Fruit fly (Drosophila melanogaster) whole organism, embryonic: Measurements from ENCODE around the gene Zw.

Experiments used
- Adf1 ChIP-seq: fragments of 200-800 bp; sonication (Bioruptor generic); IDR thresholded peaks from 2 replicates; pipeline ENCODE4 v1.3.6; 2022; ENCODE audit warnings: missing biosample characterization, missing genetic modification characterization
- Antp ChIP-seq: fragments of 200-800 bp; sonication (Bioruptor generic); optimal IDR thresholded peaks from 3 replicates; lab custom pipeline; 2016; ENCODE audit warnings: missing biosample characterization, missing genetic modification characterization
- Atf6 ChIP-seq: fragments of 200-800 bp; sonication (Bioruptor generic); IDR thresholded peaks from 2 replicates; pipeline ENCODE4 v1.3.6; 2022; ENCODE audit warnings: missing biosample characterization, missing genetic modification characterization
- Bteb2 ChIP-seq: fragments of 200-800 bp; sonication (Bioruptor generic); optimal IDR thresholded peaks from 2 replicates; lab custom pipeline; 2016; ENCODE audit warnings: missing biosample characterization, missing genetic modification characterization
- CG10274 ChIP-seq: fragments of 200-800 bp; sonication (Bioruptor generic); optimal IDR thresholded peaks from 3 replicates; lab custom pipeline; 2017; ENCODE audit warnings: missing biosample characterization, mild to moderate bottlenecking, missing genetic modification characterization
- CG11398 ChIP-seq: fragments of 200-800 bp; sonication (Bioruptor generic); optimal IDR thresholded peaks from 2 replicates; lab custom pipeline; 2016; ENCODE audit warnings: missing biosample characterization, missing genetic modification characterization
- CG1233 ChIP-seq: fragments of 200-800 bp; sonication (Bioruptor generic); optimal IDR thresholded peaks from 4 replicates; lab custom pipeline; 2018; ENCODE audit warnings: missing biosample characterization, mild to moderate bottlenecking, missing genetic modification characterization
- CG12391 ChIP-seq: fragments of 200-800 bp; sonication (Bioruptor generic); optimal IDR thresholded peaks from 3 replicates; lab custom pipeline; 2018; ENCODE audit warnings: missing biosample characterization, mild to moderate bottlenecking, missing genetic modification characterization, moderate library complexity
- CG13287 ChIP-seq: fragments of 200-800 bp; sonication (Bioruptor generic); IDR thresholded peaks from 2 replicates; pipeline ENCODE4 v1.3.6; 2022; ENCODE audit warnings: missing biosample characterization, missing genetic modification characterization; ENCODE audit not compliant: partially characterized antibody
- CG13775 ChIP-seq: fragments of 200-800 bp; sonication (Bioruptor generic); optimal IDR thresholded peaks from 3 replicates; lab custom pipeline; 2017; ENCODE audit warnings: missing biosample characterization, mild to moderate bottlenecking, missing genetic modification characterization
- CG1529 ChIP-seq: fragments of 200-800 bp; sonication (Bioruptor generic); optimal IDR thresholded peaks from 3 replicates; lab custom pipeline; 2018; ENCODE audit warnings: missing biosample characterization, missing genetic modification characterization
- CG17385 ChIP-seq: fragments of 200-800 bp; sonication (Bioruptor generic); optimal IDR thresholded peaks from 3 replicates; lab custom pipeline; 2018; ENCODE audit warnings: missing biosample characterization, mild to moderate bottlenecking, missing genetic modification characterization
- CG17612 ChIP-seq: fragments of 200-800 bp; sonication (Bioruptor generic); IDR thresholded peaks from 2 replicates; pipeline ENCODE4 v1.3.6; 2022; ENCODE audit warnings: missing biosample characterization, missing genetic modification characterization
- CG7357 ChIP-seq: fragments of 200-800 bp; sonication (Bioruptor generic); IDR thresholded peaks from 3 replicates; pipeline ENCODE4 v1.3.6; 2022; ENCODE audit warnings: missing biosample characterization, missing genetic modification characterization
- CG7556 ChIP-seq: fragments of 200-800 bp; sonication (Bioruptor generic); optimal IDR thresholded peaks from 2 replicates; lab custom pipeline; 2017; ENCODE audit warnings: missing biosample characterization, mild to moderate bottlenecking, missing genetic modification characterization
- CG9215 ChIP-seq: fragments of 200-800 bp; sonication (Bioruptor generic); IDR thresholded peaks from 2 replicates; pipeline ENCODE4 v1.3.6; 2022; ENCODE audit warnings: missing biosample characterization, missing genetic modification characterization
- CG9932 ChIP-seq: fragments of 200-800 bp; sonication (Bioruptor generic); IDR thresholded peaks from 2 replicates; pipeline ENCODE4 v1.3.6; 2022; ENCODE audit warnings: missing biosample characterization, missing genetic modification characterization
- CkIIα-i1 ChIP-seq: fragments of 200-800 bp; sonication (Bioruptor generic); IDR thresholded peaks from 2 replicates; pipeline ENCODE4 v1.3.6; 2022; ENCODE audit warnings: missing biosample characterization, missing genetic modification characterization
- CrebB ChIP-seq: fragments of 200-800 bp; sonication (Bioruptor generic); optimal IDR thresholded peaks from 3 replicates; lab custom pipeline; 2018; ENCODE audit warnings: missing biosample characterization, mild to moderate bottlenecking, missing genetic modification characterization
- Hand ChIP-seq: fragments of 200-800 bp; sonication (Bioruptor generic); optimal IDR thresholded peaks from 2 replicates; lab custom pipeline; 2017; ENCODE audit warnings: mild to moderate bottlenecking, missing biosample characterization, missing genetic modification reagents, missing genetic modification characterization
- Hmr ChIP-seq: fragments of 200-800 bp; sonication (Bioruptor generic); optimal IDR thresholded peaks from 3 replicates; lab custom pipeline; 2017; ENCODE audit warnings: mild to moderate bottlenecking, missing biosample characterization, missing genetic modification reagents, missing genetic modification characterization
- Hr3 ChIP-seq: fragments of 200-800 bp; sonication (Bioruptor generic); optimal IDR thresholded peaks from 3 replicates; lab custom pipeline; 2016; ENCODE audit warnings: missing biosample characterization, missing genetic modification characterization
- Pdp1 ChIP-seq, 2 experiments: fragments of 200-800 bp; sonication (Bioruptor generic); optimal IDR thresholded peaks; 3 replicates each; lab custom pipeline; 2016; ENCODE audit warnings: missing biosample characterization in 2 of 2, missing genetic modification characterization in 2 of 2, mild to moderate bottlenecking in 1 of 2, moderate library complexity in 1 of 2
- Six4 ChIP-seq: fragments of 200-800 bp; sonication (Bioruptor generic); optimal IDR thresholded peaks from 2 replicates; lab custom pipeline; 2016; ENCODE audit warnings: missing biosample characterization, missing genetic modification characterization
- Spps ChIP-seq: fragments of 200-800 bp; sonication (Bioruptor generic); optimal IDR thresholded peaks from 2 replicates; lab custom pipeline; 2018; ENCODE audit warnings: missing biosample characterization, mild to moderate bottlenecking, missing genetic modification characterization
- bbx ChIP-seq: fragments of 200-800 bp; sonication (Bioruptor generic); IDR thresholded peaks from 2 replicates; pipeline ENCODE4 v1.3.6; 2022; ENCODE audit warnings: missing biosample characterization, missing genetic modification characterization; ENCODE audit not compliant: partially characterized antibody
- bsh ChIP-seq, 2 experiments: fragments of 200-800 bp; sonication (Bioruptor generic); optimal IDR thresholded peaks; 2 replicates each; lab custom pipeline; 2017 to 2018; ENCODE audit warnings: mild to moderate bottlenecking in 2 of 2, missing biosample characterization in 2 of 2, missing genetic modification characterization in 2 of 2, moderate library complexity in 1 of 2
- cas ChIP-seq: fragments of 200-800 bp; sonication (Bioruptor generic); IDR thresholded peaks from 2 replicates; pipeline ENCODE4 v1.3.6; 2022; ENCODE audit warnings: missing biosample characterization, missing genetic modification characterization
- dmrt99B ChIP-seq: fragments of 200-800 bp; sonication (Bioruptor generic); optimal IDR thresholded peaks from 2 replicates; lab custom pipeline; 2018; ENCODE audit warnings: missing biosample characterization, mild to moderate bottlenecking, missing genetic modification characterization, moderate library complexity
- exex ChIP-seq: fragments of 200-800 bp; sonication (Bioruptor generic); optimal IDR thresholded peaks from 4 replicates; lab custom pipeline; 2018; ENCODE audit warnings: missing biosample characterization, mild to moderate bottlenecking, missing genetic modification characterization, moderate library complexity
- gcm ChIP-seq: fragments of 200-800 bp; sonication (Bioruptor generic); optimal IDR thresholded peaks from 2 replicates; lab custom pipeline; 2019; ENCODE audit warnings: missing biosample characterization, mild to moderate bottlenecking, missing genetic modification characterization, moderate library complexity
- grau ChIP-seq: fragments of 200-800 bp; optimal IDR thresholded peaks from 3 replicates; lab custom pipeline; 2019; ENCODE audit warnings: missing biosample characterization, mild to moderate bottlenecking, missing genetic modification characterization, moderate library complexity
- kah ChIP-seq: fragments of 200-800 bp; sonication (Bioruptor generic); optimal IDR thresholded peaks from 2 replicates; lab custom pipeline; 2018; ENCODE audit warnings: missing biosample characterization, mild to moderate bottlenecking, missing genetic modification characterization
- kni ChIP-seq: fragments of 200-800 bp; sonication (Bioruptor generic); optimal IDR thresholded peaks from 3 replicates; lab custom pipeline; 2017; ENCODE audit warnings: mild to moderate bottlenecking, missing biosample characterization, missing genetic modification reagents, missing genetic modification characterization
- nerfin-2 ChIP-seq: fragments of 200-800 bp; sonication (Bioruptor generic); IDR thresholded peaks from 2 replicates; pipeline ENCODE4 v1.3.6; 2022; ENCODE audit warnings: missing biosample characterization, missing genetic modification characterization; ENCODE audit not compliant: partially characterized antibody
- nom ChIP-seq: fragments of 200-800 bp; sonication (Bioruptor generic); optimal IDR thresholded peaks from 2 replicates; lab custom pipeline; 2017; ENCODE audit warnings: missing biosample characterization, missing genetic modification characterization, mild to moderate bottlenecking, moderate library complexity, missing genetic modification reagents
- pan ChIP-seq, 4 experiments: fragments of >200 bp in 3 of 4; fragments of 200-800 bp in 1 of 4; sonication (Bioruptor generic) in 1 of 4; optimal IDR thresholded peaks in 3 of 4; IDR thresholded peaks in 1 of 4; 2 replicates each; pipeline versions ENCODE4 v1.3.6 to Lab custom; 2017 to 2022; ENCODE audit warnings: missing biosample characterization in 2 of 4, missing genetic modification characterization in 2 of 4, mixed read lengths in 1 of 4
- pros ChIP-seq: fragments of 200-800 bp; sonication (Bioruptor generic); optimal IDR thresholded peaks from 3 replicates; lab custom pipeline; 2019; ENCODE audit warnings: missing biosample characterization, mild to moderate bottlenecking, missing genetic modification characterization, moderate library complexity
- psq ChIP-seq: fragments of 200-800 bp; sonication (Bioruptor generic); optimal IDR thresholded peaks from 2 replicates; lab custom pipeline; 2017; ENCODE audit warnings: missing biosample characterization, missing genetic modification characterization
- sc ChIP-seq, 3 experiments: fragments of >200 bp in 2 of 3; fragments of 200-800 bp in 1 of 3; sonication (Bioruptor generic) in 1 of 3; optimal IDR thresholded peaks; 2 replicates in 2 of 3; 3 replicates in 1 of 3; lab custom pipeline; 2017; ENCODE audit warnings: mild to moderate bottlenecking in 1 of 3, missing biosample characterization in 1 of 3, missing genetic modification characterization in 1 of 3, missing genetic modification reagents in 1 of 3
- sd ChIP-seq: fragments of 200-800 bp; sonication (Bioruptor generic); optimal IDR thresholded peaks from 3 replicates; lab custom pipeline; 2018; ENCODE audit warnings: missing biosample characterization, mild to moderate bottlenecking, missing genetic modification characterization, moderate library complexity
- sob ChIP-seq: fragments of 200-800 bp; sonication (Bioruptor generic); IDR thresholded peaks from 2 replicates; pipeline ENCODE4 v1.3.6; 2022; ENCODE audit warnings: missing biosample characterization, missing genetic modification characterization
- ssp ChIP-seq: fragments of 200-800 bp; sonication (Bioruptor generic); IDR thresholded peaks from 2 replicates; pipeline ENCODE4 v1.3.6; 2022; ENCODE audit warnings: missing biosample characterization, missing genetic modification characterization
- stc ChIP-seq: fragments of 200-800 bp; sonication (Bioruptor generic); IDR thresholded peaks from 2 replicates; pipeline ENCODE4 v1.3.6; 2022; ENCODE audit warnings: missing biosample characterization, missing genetic modification characterization
- trem ChIP-seq: fragments of 200-800 bp; optimal IDR thresholded peaks from 3 replicates; lab custom pipeline; 2019; ENCODE audit warnings: missing biosample characterization, mild to moderate bottlenecking, missing genetic modification characterization, moderate library complexity
- wek ChIP-seq: fragments of 200-800 bp; sonication (Bioruptor generic); optimal IDR thresholded peaks from 3 replicates; lab custom pipeline; 2018; ENCODE audit warnings: missing biosample characterization, mild to moderate bottlenecking, missing genetic modification characterization, moderate library complexity
- yki ChIP-seq: fragments of >200 bp; optimal IDR thresholded peaks from 3 replicates; lab custom pipeline; 2018
- zen ChIP-seq: fragments of 200-800 bp; sonication (Bioruptor generic); optimal IDR thresholded peaks from 3 replicates; lab custom pipeline; 2018; ENCODE audit warnings: missing biosample characterization, mild to moderate bottlenecking, missing genetic modification characterization, moderate library complexity

The Zw gene

DNA sequence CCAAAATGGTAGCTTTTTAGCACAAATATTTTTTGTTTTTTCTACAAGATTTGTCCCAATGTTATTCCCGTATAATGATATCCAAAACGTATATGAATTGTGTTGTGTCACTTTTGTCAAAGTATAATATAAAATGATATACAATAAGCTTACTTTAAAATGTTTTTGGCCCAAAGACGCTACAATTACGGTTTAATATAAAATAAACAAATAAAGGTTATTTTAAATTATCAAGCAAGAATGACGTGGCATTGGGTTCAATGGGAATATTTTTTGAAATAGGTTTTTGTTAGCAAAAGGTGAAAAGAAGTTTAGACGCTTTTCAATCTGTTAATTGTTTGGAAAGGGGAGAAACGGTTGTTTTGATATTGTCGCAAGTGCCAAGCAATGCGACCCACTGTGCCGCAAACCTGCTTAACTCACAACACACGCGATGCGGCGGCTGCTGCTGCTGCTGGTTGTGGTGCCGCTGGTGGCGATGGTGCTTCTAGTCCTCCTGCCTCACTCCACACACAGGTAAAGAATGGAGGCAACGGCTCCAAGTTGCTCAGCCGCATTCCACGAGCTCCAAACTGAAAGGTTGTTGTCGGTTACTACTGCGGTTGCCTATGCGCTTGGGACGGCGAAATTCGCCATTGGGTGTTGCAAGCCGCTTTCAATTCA lies 3.7 kb upstream of the Zw start (continued):
- TF ChIP-seq wek (GFP tag; lab: Kevin White, UChicago) (no peak), Atf6 (GFP tag; lab: Robert Waterston, UW) (no peak), cas (GFP tag; lab: Robert Waterston, UW) (no peak), CG11398 (no peak), CG13287 (GFP tag; lab: Robert Waterston, UW) (no peak), CG17612 (GFP tag; lab: Robert Waterston, UW) (no peak), psq (GFP tag; lab: Kevin White, UChicago) (no peak), nerfin-2 (GFP tag; lab: Robert Waterston, UW) (no peak), stc (GFP tag; lab: Robert Waterston, UW) (no peak), kah (GFP tag; lab: Kevin White, UChicago) (peak; percentile 12), Adf1 (GFP tag; lab: Robert Waterston, UW) (no peak), nom (GFP tag; lab: Kevin White, UChicago) (no peak), Bteb2 (peak; percentile 31), CG9215 (GFP tag; lab: Robert Waterston, UW) (0 out of 2 replicates have a peak, but pooled peaks have one; percentile 6), kni (GFP tag; lab: Kevin White, UChicago) (peak; percentile 50), CG1233 (GFP tag; lab: Kevin White, UChicago) (peak; percentile 57), CG12391 (peak; percentile 66), Pdp1 (GFP tag; optimal IDR thresholded peaks at IDR 0.05; lab: Kevin White, UChicago) (peak; percentile 14 to 21), zen (peak; percentile 58), CG7357 (GFP tag; lab: Robert Waterston, UW) (no peak), CG1529 (GFP tag; lab: Kevin White, UChicago) (peak; percentile 55), Antp (peak; percentile 22), trem (tag; lab: Kevin White, UChicago) (peak; percentile 17), gcm (no peak), sob (no peak), Hand (peak; percentile 43), Spps (peak; percentile 37), CG7556 (GFP tag; lab: Kevin White, UChicago) (peak; percentile 85), Hr3 (GFP tag; lab: Kevin White, UChicago) (peak; percentile 25), ssp (GFP tag; lab: Robert Waterston, UW) (no peak), sd (peak; percentile 95), Six4 (GFP tag; lab: Kevin White, UChicago) (peak; percentile 41), bbx (GFP tag; lab: Robert Waterston, UW) (no peak), pros (no peak), Hmr (GFP tag; lab: Kevin White, UChicago) (peak; percentile 53), CG9932 (0 out of 2 replicates have a peak, but pooled peaks have one; percentile 4), CG13775 (GFP tag; lab: Kevin White, UChicago) (peak; percentile 67), CG17385 (peak; percentile 66), CG10274 (GFP tag; lab: Kevin White, UChicago) (peak; percentile 25), bsh (GFP tag; optimal IDR thresholded peaks at IDR 0.05; lab: Kevin White, UChicago) (peak in 1 of 2 experiments; percentile 31), yki (lab: Kevin White, UChicago) (no peak), dmrt99B (tag; lab: Kevin White, UChicago) (peak; percentile 72), sc (optimal IDR thresholded peaks at IDR 0.05; lab: Kevin White, UChicago) (no peak), sc (GFP tag; optimal IDR thresholded peaks at IDR 0.05; lab: Kevin White, UChicago) (peak; percentile 24), CrebB (tag; lab: Kevin White, UChicago) (no peak), pan (optimal IDR thresholded peaks at IDR 0.05; lab: Kevin White, UChicago) (no peak), pan (GFP tag; optimal IDR thresholded peaks at IDR 0.05 in 1 of 2, IDR thresholded peaks at IDR 0.05 in 1 of 2) (peak in 1 of 2 experiments; percentile 35), grau (tag; lab: Kevin White, UChicago) (peak; percentile 66), exex (tag; lab: Kevin White, UChicago) (no peak), CkIIα-i1 (no peak)
